Fruit fly (Drosophila melanogaster) whole organism, embryonic: Measurements from ENCODE around the gene Srp9.

ENCODE experiments used
- BEAF-32 ChIP-seq: fragments of 200-800 bp; sonication (Bioruptor generic); optimal IDR thresholded peaks from 3 replicates; lab custom pipeline; 2017; ENCODE audit warnings: missing biosample characterization, missing genetic modification characterization, mild to moderate bottlenecking, moderate library complexity, missing genetic modification reagents
- CG10267 ChIP-seq: fragments of 200-800 bp; sonication (Bioruptor generic); optimal IDR thresholded peaks from 2 replicates; lab custom pipeline; 2018; ENCODE audit warnings: missing biosample characterization, mild to moderate bottlenecking, missing genetic modification characterization, moderate library complexity
- CG11560 ChIP-seq: fragments of 200-800 bp; sonication (Bioruptor generic); IDR thresholded peaks from 3 replicates; pipeline ENCODE4 v1.3.6; 2022; ENCODE audit warnings: missing biosample characterization, missing genetic modification characterization
- CG12104 ChIP-seq: fragments of 200-800 bp; sonication (Bioruptor generic); optimal IDR thresholded peaks from 3 replicates; lab custom pipeline; 2016; ENCODE audit warnings: missing biosample characterization, missing genetic modification characterization
- CG12391 ChIP-seq: fragments of 200-800 bp; sonication (Bioruptor generic); optimal IDR thresholded peaks from 3 replicates; lab custom pipeline; 2018; ENCODE audit warnings: missing biosample characterization, mild to moderate bottlenecking, missing genetic modification characterization, moderate library complexity
- CG12659 ChIP-seq: fragments of 200-800 bp; sonication (Bioruptor generic); optimal IDR thresholded peaks from 3 replicates; lab custom pipeline; 2017; ENCODE audit warnings: mild to moderate bottlenecking, missing biosample characterization, missing genetic modification reagents, missing genetic modification characterization
- CG14860 ChIP-seq: fragments of 200-800 bp; sonication (Bioruptor generic); IDR thresholded peaks from 3 replicates; pipeline ENCODE4 v1.3.6; 2022; ENCODE audit warnings: missing biosample characterization, missing genetic modification characterization; ENCODE audit not compliant: partially characterized antibody
- CG16813 ChIP-seq: fragments of 200-800 bp; sonication (Bioruptor generic); IDR thresholded peaks from 3 replicates; pipeline ENCODE4 v1.3.6; 2022; ENCODE audit warnings: missing biosample characterization, missing genetic modification characterization; ENCODE audit not compliant: partially characterized antibody
- CG17361 ChIP-seq: fragments of 200-800 bp; sonication (Bioruptor generic); IDR thresholded peaks from 3 replicates; pipeline ENCODE4 v1.3.6; 2022; ENCODE audit warnings: missing biosample characterization, missing genetic modification characterization
- CG17829 ChIP-seq: fragments of 200-800 bp; optimal IDR thresholded peaks from 2 replicates; lab custom pipeline; 2019; ENCODE audit warnings: missing biosample characterization, mild to moderate bottlenecking, missing genetic modification characterization, moderate library complexity
- CG4617 ChIP-seq: fragments of 200-800 bp; sonication (Bioruptor generic); optimal IDR thresholded peaks from 3 replicates; lab custom pipeline; 2016; ENCODE audit warnings: missing biosample characterization, missing genetic modification characterization, borderline replicate concordance
- CG5180 ChIP-seq: fragments of 200-800 bp; sonication (Bioruptor generic); optimal IDR thresholded peaks from 3 replicates; lab custom pipeline; 2017; ENCODE audit warnings: missing biosample characterization, missing genetic modification characterization, mild to moderate bottlenecking, moderate library complexity, missing genetic modification reagents
- CG6272 ChIP-seq: fragments of 200-800 bp; sonication (Bioruptor generic); IDR thresholded peaks from 2 replicates; pipeline ENCODE4 v1.3.6; 2022; ENCODE audit warnings: missing biosample characterization, missing genetic modification characterization
- CG7963 ChIP-seq: fragments of 200-800 bp; sonication (Bioruptor generic); IDR thresholded peaks from 3 replicates; pipeline ENCODE4 v1.3.6; 2022; ENCODE audit warnings: missing biosample characterization, missing genetic modification characterization; ENCODE audit not compliant: partially characterized antibody
- CG8281 ChIP-seq: fragments of 200-800 bp; sonication (Bioruptor generic); optimal IDR thresholded peaks from 2 replicates; lab custom pipeline; 2018; ENCODE audit warnings: missing biosample characterization, mild to moderate bottlenecking, missing genetic modification characterization, moderate library complexity
- CG8765 ChIP-seq: fragments of 200-800 bp; sonication (Bioruptor generic); IDR thresholded peaks from 2 replicates; pipeline ENCODE4 v1.3.6; 2022; ENCODE audit warnings: missing biosample characterization, missing genetic modification characterization
- Dfd ChIP-seq, 2 experiments: fragments of >200 bp; optimal IDR thresholded peaks; 2 replicates each; lab custom pipeline; 2017; ENCODE audit warnings: missing biosample characterization in 2 of 2, missing genetic modification characterization in 2 of 2
- Dll ChIP-seq: fragments of 200-800 bp; sonication (Bioruptor generic); IDR thresholded peaks from 4 replicates; pipeline ENCODE4 v1.3.6; 2022; ENCODE audit warnings: missing biosample characterization, missing genetic modification characterization; ENCODE audit not compliant: partially characterized antibody
- Doc3 ChIP-seq: fragments of 200-800 bp; sonication (Bioruptor generic); IDR thresholded peaks from 3 replicates; pipeline ENCODE4 v1.3.6; 2022; ENCODE audit warnings: missing biosample characterization, missing genetic modification characterization; ENCODE audit not compliant: partially characterized antibody
- Dp ChIP-seq: fragments of 200-800 bp; sonication (Bioruptor generic); optimal IDR thresholded peaks from 2 replicates; lab custom pipeline; 2018; ENCODE audit warnings: missing biosample characterization, mild to moderate bottlenecking, missing genetic modification characterization, moderate library complexity
- E2f2 ChIP-seq: fragments of 200-800 bp; sonication (Bioruptor generic); IDR thresholded peaks from 2 replicates; pipeline ENCODE4 v1.3.6; 2022; ENCODE audit warnings: missing biosample characterization, missing genetic modification characterization
- Ets97D ChIP-seq: fragments of 200-800 bp; sonication (Bioruptor generic); optimal IDR thresholded peaks from 3 replicates; lab custom pipeline; 2016; ENCODE audit warnings: missing biosample characterization, missing genetic modification characterization
- HLH4C ChIP-seq: fragments of 200-800 bp; sonication (Bioruptor generic); IDR thresholded peaks from 3 replicates; pipeline ENCODE4 v1.3.6; 2022; ENCODE audit warnings: missing biosample characterization, missing genetic modification characterization; ENCODE audit not compliant: partially characterized antibody
- Lhr ChIP-seq: fragments of 200-800 bp; sonication (Bioruptor generic); optimal IDR thresholded peaks from 3 replicates; lab custom pipeline; 2017; ENCODE audit warnings: mild to moderate bottlenecking, missing biosample characterization, missing genetic modification reagents, missing genetic modification characterization
- MESR4 ChIP-seq: fragments of 200-800 bp; sonication (Bioruptor generic); optimal IDR thresholded peaks from 2 replicates; lab custom pipeline; 2018; ENCODE audit warnings: missing biosample characterization, mild to moderate bottlenecking, missing genetic modification characterization, moderate library complexity
- Ravus ChIP-seq: fragments of 200-800 bp; sonication (Bioruptor generic); IDR thresholded peaks from 2 replicates; pipeline ENCODE4 v1.3.6; 2022; ENCODE audit warnings: missing biosample characterization, missing genetic modification characterization
- Scr ChIP-seq: fragments of 200-800 bp; sonication (Bioruptor generic); IDR thresholded peaks from 2 replicates; pipeline ENCODE4 v1.3.6; 2022; ENCODE audit warnings: missing biosample characterization, missing genetic modification characterization; ENCODE audit not compliant: partially characterized antibody
- Sry-δ ChIP-seq: fragments of 200-800 bp; sonication (Bioruptor generic); optimal IDR thresholded peaks from 2 replicates; lab custom pipeline; 2016; ENCODE audit warnings: missing biosample characterization, missing genetic modification characterization
- YL-1 ChIP-seq: fragments of 200-800 bp; sonication (Bioruptor generic); optimal IDR thresholded peaks from 3 replicates; lab custom pipeline; 2017; ENCODE audit warnings: missing biosample characterization, mild to moderate bottlenecking, missing genetic modification characterization
- abd-A ChIP-seq: fragments of 200-800 bp; sonication (Bioruptor generic); optimal IDR thresholded peaks from 3 replicates; lab custom pipeline; 2019; ENCODE audit warnings: missing biosample characterization, mild to moderate bottlenecking, missing genetic modification characterization, moderate library complexity
- amos ChIP-seq: fragments of 200-800 bp; sonication (Bioruptor generic); IDR thresholded peaks from 2 replicates; pipeline ENCODE4 v1.3.6; 2022; ENCODE audit warnings: missing biosample characterization, missing genetic modification characterization; ENCODE audit not compliant: partially characterized antibody
- aop ChIP-seq: fragments of 200-800 bp; sonication (Bioruptor generic); IDR thresholded peaks from 2 replicates; pipeline ENCODE4 v1.3.6; 2022; ENCODE audit warnings: missing biosample characterization, missing genetic modification characterization
- bigmax ChIP-seq: fragments of 200-800 bp; sonication (Bioruptor generic); optimal IDR thresholded peaks from 2 replicates; lab custom pipeline; 2018; ENCODE audit warnings: missing biosample characterization, mild to moderate bottlenecking, missing genetic modification characterization
- chn ChIP-seq: fragments of 200-800 bp; sonication (Bioruptor generic); optimal IDR thresholded peaks from 2 replicates; lab custom pipeline; 2016; ENCODE audit warnings: missing biosample characterization, missing genetic modification characterization
- ftz-f1 ChIP-seq: fragments of 200-800 bp; sonication (Bioruptor generic); optimal IDR thresholded peaks from 2 replicates; lab custom pipeline; 2016; ENCODE audit warnings: missing biosample characterization, missing genetic modification characterization
- gsb ChIP-seq: fragments of 200-800 bp; sonication (Bioruptor generic); IDR thresholded peaks from 2 replicates; pipeline ENCODE4 v1.3.6; 2022; ENCODE audit warnings: missing biosample characterization, missing genetic modification characterization
- hbn ChIP-seq: fragments of 200-800 bp; sonication (Bioruptor generic); IDR thresholded peaks from 2 replicates; pipeline ENCODE4 v1.3.6; 2022; ENCODE audit warnings: missing biosample characterization, missing genetic modification characterization; ENCODE audit not compliant: partially characterized antibody
- inv ChIP-seq: fragments of 200-800 bp; sonication (Bioruptor generic); IDR thresholded peaks from 2 replicates; pipeline ENCODE4 v1.3.6; 2022; ENCODE audit warnings: missing biosample characterization, missing genetic modification characterization; ENCODE audit not compliant: partially characterized antibody
- knrl ChIP-seq: fragments of 200-800 bp; sonication (Bioruptor generic); IDR thresholded peaks from 3 replicates; pipeline ENCODE4 v1.3.6; 2022; ENCODE audit warnings: missing biosample characterization, missing genetic modification characterization; ENCODE audit not compliant: partially characterized antibody
- nom ChIP-seq: fragments of 200-800 bp; sonication (Bioruptor generic); optimal IDR thresholded peaks from 2 replicates; lab custom pipeline; 2017; ENCODE audit warnings: missing biosample characterization, missing genetic modification characterization, mild to moderate bottlenecking, moderate library complexity, missing genetic modification reagents
- phol ChIP-seq: fragments of 200-800 bp; sonication (Bioruptor generic); optimal IDR thresholded peaks from 3 replicates; lab custom pipeline; 2018; ENCODE audit warnings: missing biosample characterization, mild to moderate bottlenecking, missing genetic modification characterization, moderate library complexity
- repo ChIP-seq: fragments of 200-800 bp; sonication (Bioruptor generic); optimal IDR thresholded peaks from 2 replicates; lab custom pipeline; 2016; ENCODE audit warnings: missing biosample characterization, missing genetic modification characterization
- sna ChIP-seq: fragments of 200-800 bp; sonication (Bioruptor generic); IDR thresholded peaks from 2 replicates; pipeline ENCODE4 v1.3.6; 2022; ENCODE audit warnings: missing biosample characterization, missing genetic modification characterization; ENCODE audit not compliant: partially characterized antibody
- stwl ChIP-seq: fragments of 200-800 bp; sonication (Bioruptor generic); optimal IDR thresholded peaks from 3 replicates; lab custom pipeline; 2018; ENCODE audit warnings: missing biosample characterization, mild to moderate bottlenecking, missing genetic modification characterization, moderate library complexity
- tna ChIP-seq: fragments of 200-800 bp; sonication (Bioruptor generic); IDR thresholded peaks from 2 replicates; pipeline ENCODE4 v1.3.6; 2022; ENCODE audit warnings: missing biosample characterization, missing genetic modification characterization; ENCODE audit not compliant: partially characterized antibody
- trem ChIP-seq: fragments of 200-800 bp; optimal IDR thresholded peaks from 3 replicates; lab custom pipeline; 2019; ENCODE audit warnings: missing biosample characterization, mild to moderate bottlenecking, missing genetic modification characterization, moderate library complexity
- vnd ChIP-seq: fragments of 200-800 bp; sonication (Bioruptor generic); IDR thresholded peaks from 3 replicates; pipeline ENCODE4 v1.3.6; 2022; ENCODE audit warnings: missing biosample characterization, missing genetic modification characterization; ENCODE audit not compliant: partially characterized antibody
- vvl ChIP-seq: fragments of 200-800 bp; sonication (Bioruptor generic); IDR thresholded peaks from 2 replicates; pipeline ENCODE4 v1.3.6; 2022; ENCODE audit warnings: missing biosample characterization, missing genetic modification characterization
- zen2 ChIP-seq: fragments of 200-800 bp; sonication (Bioruptor generic); IDR thresholded peaks from 3 replicates; pipeline ENCODE4 v1.3.6; 2022; ENCODE audit warnings: missing biosample characterization, missing genetic modification characterization; ENCODE audit not compliant: partially characterized antibody

Gene Srp9

dm6 chr3L:7970442-7970841 lies 34.3 kb downstream of the Srp9 start, which contains the start of gene RNaseX25 (continued):
- TF ChIP-seq tna, result peak; percentile 91
- TF ChIP-seq Scr (GFP tag; lab: Robert Waterston, UW), result peak; percentile 91
- peak; percentile 71 for TF ChIP-seq ftz-f1
- TF ChIP-seq Sry-δ (GFP tag; lab: Kevin White, UChicago), result peak; percentile 58
- peak; percentile 22 for TF ChIP-seq CG10267 (tag; lab: Kevin White, UChicago)
- TF ChIP-seq CG11560 (tag; lab: Robert Waterston, UW), result peak; percentile 97
- peak; percentile 79 for TF ChIP-seq MESR4 (GFP tag; lab: Kevin White, UChicago)
- peak; percentile 77 for TF ChIP-seq inv (GFP tag; lab: Robert Waterston, UW)
- peak; percentile 81 for TF ChIP-seq BEAF-32 (GFP tag; lab: Kevin White, UChicago)
- TF ChIP-seq nom, result peak; percentile 5
- peak; percentile 97 for TF ChIP-seq Dll (GFP tag; lab: Robert Waterston, UW)
- TF ChIP-seq stwl (tag; lab: Kevin White, UChicago), result peak; percentile 58
- TF ChIP-seq trem (tag; lab: Kevin White, UChicago), result peak; percentile 2
- TF ChIP-seq CG8765 (GFP tag; lab: Robert Waterston, UW), result no peak
- peak; percentile 8; the same call in 1 of the 3 replicates for TF ChIP-seq CG17361
- peak; percentile 47 for TF ChIP-seq YL-1
- peak; percentile 92 for TF ChIP-seq vnd (GFP tag; lab: Robert Waterston, UW)
- TF ChIP-seq CG16813, result peak; percentile 87
- peak; percentile 93 for TF ChIP-seq amos
- peak; percentile 10 for TF ChIP-seq Ets97D
- TF ChIP-seq CG5180, result no peak
- TF ChIP-seq CG17829 (tag; lab: Kevin White, UChicago), result peak; percentile 15
- peak; percentile 96 for TF ChIP-seq sna (GFP tag; lab: Robert Waterston, UW)
- peak; percentile 94 for TF ChIP-seq hbn (GFP tag; lab: Robert Waterston, UW)
- TF ChIP-seq phol, result peak; percentile 0
- TF ChIP-seq zen2 (GFP tag; lab: Robert Waterston, UW), result peak; percentile 98
- no peak for TF ChIP-seq Lhr
- peak; percentile 38 for TF ChIP-seq CG4617 (GFP tag; lab: Kevin White, UChicago)
- TF ChIP-seq Dp (GFP tag; lab: Kevin White, UChicago), result peak; percentile 83
- peak; percentile 95 for TF ChIP-seq HLH4C
- TF ChIP-seq CG12659 (GFP tag; lab: Kevin White, UChicago), result peak; percentile 48
- peak; percentile 93 for TF ChIP-seq CG7963 (GFP tag; lab: Robert Waterston, UW)
- peak; percentile 88 for TF ChIP-seq CG14860 (GFP tag; lab: Robert Waterston, UW)

- TF ChIP-seq CG12104 (GFP tag; lab: Kevin White, UChicago) (no peak), Dfd (GFP tag; optimal IDR thresholded peaks at IDR 0.05; lab: Kevin White, UChicago) (no peak), Doc3 (GFP tag; lab: Robert Waterston, UW) (peak; percentile 67), E2f2 (peak; percentile 83), repo (no peak), CG12391 (tag; lab: Kevin White, UChicago) (peak; percentile 27), abd-A (no peak), Ravus (no peak), CG8281 (tag; lab: Kevin White, UChicago) (no peak), aop (GFP tag; lab: Robert Waterston, UW) (no peak), hbn (GFP tag; lab: Robert Waterston, UW) (peak; percentile 60), vvl (GFP tag; lab: Robert Waterston, UW) (no peak), CG6272 (GFP tag; lab: Robert Waterston, UW) (no peak), knrl (GFP tag; lab: Robert Waterston, UW) (peak; percentile 6; the same call in 1 of the 3 replicates), chn (no peak), gsb (GFP tag; lab: Robert Waterston, UW) (no peak), bigmax (GFP tag; lab: Kevin White, UChicago) (no peak)
Measured at dm6 chr3L:7974671-7975281, 38.6 kb downstream of the Srp9 start, which contains the start of gene CG8042. Gene CG8042 (minus strand): TSS chr3L:7974991.
